Worm (Caenorhabditis elegans) whole organism, early embryonic: ENCODE measurements around the gene wdr-46.

Experiments used
- B0310.2 ChIP-seq: sonication (generic microtip); optimal IDR thresholded peaks from 2 replicates; lab custom pipeline; 2016; ENCODE audit warnings: mild to moderate bottlenecking, missing genetic modification characterization, missing compliant biosample characterization
- F13C5.2 ChIP-seq: sonication (generic microtip); optimal IDR thresholded peaks from 2 replicates; lab custom pipeline; 2017; ENCODE audit warnings: mild to moderate bottlenecking, missing genetic modification characterization, inconsistent platforms, missing compliant biosample characterization
- aly-1 ChIP-seq: sonication (generic microtip); optimal IDR thresholded peaks from 2 replicates; lab custom pipeline; 2016; ENCODE audit warnings: missing genetic modification characterization, missing compliant biosample characterization
- ama-1 ChIP-seq: fragments of 150-350 bp; optimal IDR thresholded peaks from 2 replicates; lab custom pipeline; 2014
- ceh-13 ChIP-seq: fragments of 200-800 bp; sonication (Bioruptor generic); optimal IDR thresholded peaks from 2 replicates; lab custom pipeline; 2018; ENCODE audit warnings: mild to moderate bottlenecking, missing genetic modification characterization, missing compliant biosample characterization
- ceh-36 ChIP-seq: sonication (generic microtip); optimal IDR thresholded peaks from 2 replicates; lab custom pipeline; 2016; ENCODE audit warnings: missing genetic modification characterization, inconsistent platforms, missing compliant biosample characterization
- ets-7 ChIP-seq: sonication (generic microtip); optimal IDR thresholded peaks from 2 replicates; lab custom pipeline; 2016; ENCODE audit warnings: missing genotype, missing genetic modification characterization, missing compliant biosample characterization
- flt-1 ChIP-seq: fragments of 200-800 bp; sonication (Bioruptor generic); IDR thresholded peaks from 2 replicates; pipeline ENCODE4 v1.3.6; 2022; ENCODE audit warnings: missing genetic modification characterization, missing compliant biosample characterization
- hmbx-1 ChIP-seq: sonication (generic microtip); optimal IDR thresholded peaks from 2 replicates; lab custom pipeline; 2016; ENCODE audit warnings: mild to moderate bottlenecking, missing genetic modification characterization, missing compliant biosample characterization
- hmg-4 ChIP-seq: fragments of 200-800 bp; sonication (Bioruptor generic); optimal IDR thresholded peaks from 2 replicates; lab custom pipeline; 2018; ENCODE audit warnings: mild to moderate bottlenecking, missing genetic modification characterization, missing compliant biosample characterization
- hnd-1 ChIP-seq: sonication (generic microtip); optimal IDR thresholded peaks from 2 replicates; lab custom pipeline; 2016; ENCODE audit warnings: missing genetic modification characterization, missing compliant biosample characterization
- pes-1 ChIP-seq: fragments of 200-800 bp; sonication (Bioruptor generic); IDR thresholded peaks from 2 replicates; pipeline ENCODE4 v1.3.6; 2022; ENCODE audit warnings: missing genetic modification reagents, missing genetic modification characterization, missing compliant biosample characterization
- scrt-1 ChIP-seq: fragments of 200-800 bp; sonication (Bioruptor generic); IDR thresholded peaks from 2 replicates; pipeline ENCODE4 v1.3.6; 2022; ENCODE audit warnings: missing genetic modification characterization, missing compliant biosample characterization
- sea-1 ChIP-seq: fragments of 200-800 bp; sonication (Bioruptor generic); conservative IDR thresholded peaks from 2 replicates; pipeline ENCODE4 v1.3.6; 2022; ENCODE audit warnings: missing genetic modification characterization, missing compliant biosample characterization
- tbx-11 ChIP-seq: fragments of 200-800 bp; sonication (Bioruptor generic); IDR thresholded peaks from 2 replicates; pipeline ENCODE4 v1.3.6; 2022; ENCODE audit warnings: missing genetic modification characterization, missing compliant biosample characterization
- tbx-37 ChIP-seq: fragments of 200-800 bp; sonication (Bioruptor generic); conservative IDR thresholded peaks from 2 replicates; pipeline ENCODE4 v1.3.6; 2022; ENCODE audit warnings: missing genetic modification reagents, missing genetic modification characterization, missing compliant biosample characterization
- tra-4 ChIP-seq: sonication (generic microtip); optimal IDR thresholded peaks from 2 replicates; lab custom pipeline; 2017; ENCODE audit warnings: missing genetic modification characterization, missing compliant biosample characterization

The wdr-46 gene

DNA sequence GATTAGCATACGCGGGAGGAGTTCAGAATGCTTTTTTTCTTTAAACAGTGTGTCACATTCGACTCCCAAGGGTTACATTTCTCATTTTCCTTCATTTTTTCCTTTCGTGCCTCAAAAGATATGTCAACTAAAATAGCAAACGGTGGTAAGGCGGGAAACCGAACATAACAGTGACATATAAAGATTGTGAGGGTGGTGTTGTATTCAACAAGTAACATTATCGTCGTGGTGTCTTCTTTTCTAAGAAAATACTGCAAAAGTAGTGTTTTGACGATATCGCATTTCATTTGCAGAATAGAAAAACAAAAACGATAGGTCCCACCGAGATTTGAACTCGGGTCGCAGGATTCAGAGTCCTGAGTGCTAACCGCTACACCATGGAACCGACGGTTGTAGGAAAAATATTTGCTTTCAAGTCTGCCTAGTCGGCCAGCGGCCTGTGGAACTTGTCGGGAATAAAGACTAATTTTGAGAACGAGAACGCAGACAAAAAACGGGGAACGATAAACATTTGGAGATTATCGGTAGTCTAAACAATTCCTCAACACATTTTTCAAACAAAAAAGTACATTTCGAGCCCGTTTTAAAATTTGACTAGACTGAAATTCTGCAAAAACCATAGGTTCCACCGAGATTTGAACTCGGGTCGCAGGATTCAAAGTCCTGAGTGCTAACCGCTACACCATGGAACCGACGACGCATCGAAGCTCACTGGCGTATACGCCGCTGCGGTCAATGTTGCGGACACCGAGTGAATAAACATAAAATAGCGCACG, 44.8 kb downstream of the wdr-46 start:
- TF ChIP-seq hmg-4 (GFP tag; lab: Kevin White, UChicago) = peak; percentile 31
- TF ChIP-seq B0310.2 = no peak
- TF ChIP-seq ama-1 (lab: Kevin White, UChicago) = no peak
- no peak for TF ChIP-seq hnd-1 (tag; lab: Kevin White, UChicago)
- TF ChIP-seq F13C5.2 (tag; lab: Kevin White, UChicago) = no peak
- no peak for TF ChIP-seq ets-7
- 0 out of 2 replicates have a peak, but pooled peaks have one; percentile 45 for TF ChIP-seq tbx-11
- TF ChIP-seq ceh-36 (tag; lab: Kevin White, UChicago) = peak; percentile 29
- TF ChIP-seq scrt-1 (GFP tag; lab: Robert Waterston, UW) = 0 out of 2 replicates have a peak, but pooled peaks have one; percentile 35
- no peak for TF ChIP-seq tra-4 (tag; lab: Kevin White, UChicago)
- TF ChIP-seq ceh-13 (GFP tag; lab: Kevin White, UChicago) = no peak
- no peak for TF ChIP-seq aly-1
- peak; percentile 58; the same call in 1 of the 2 replicates for TF ChIP-seq pes-1
- TF ChIP-seq tbx-37 (GFP tag; lab: Robert Waterston, UW) = peak; percentile 57
- no peak for TF ChIP-seq hmbx-1 (tag; lab: Kevin White, UChicago)
- TF ChIP-seq flt-1 (GFP tag; lab: Robert Waterston, UW) = peak; percentile 46; the same call in 1 of the 2 replicates
- TF ChIP-seq sea-1 (GFP tag; lab: Robert Waterston, UW) = peak; percentile 60; the same call in 1 of the 2 replicates

DNA sequence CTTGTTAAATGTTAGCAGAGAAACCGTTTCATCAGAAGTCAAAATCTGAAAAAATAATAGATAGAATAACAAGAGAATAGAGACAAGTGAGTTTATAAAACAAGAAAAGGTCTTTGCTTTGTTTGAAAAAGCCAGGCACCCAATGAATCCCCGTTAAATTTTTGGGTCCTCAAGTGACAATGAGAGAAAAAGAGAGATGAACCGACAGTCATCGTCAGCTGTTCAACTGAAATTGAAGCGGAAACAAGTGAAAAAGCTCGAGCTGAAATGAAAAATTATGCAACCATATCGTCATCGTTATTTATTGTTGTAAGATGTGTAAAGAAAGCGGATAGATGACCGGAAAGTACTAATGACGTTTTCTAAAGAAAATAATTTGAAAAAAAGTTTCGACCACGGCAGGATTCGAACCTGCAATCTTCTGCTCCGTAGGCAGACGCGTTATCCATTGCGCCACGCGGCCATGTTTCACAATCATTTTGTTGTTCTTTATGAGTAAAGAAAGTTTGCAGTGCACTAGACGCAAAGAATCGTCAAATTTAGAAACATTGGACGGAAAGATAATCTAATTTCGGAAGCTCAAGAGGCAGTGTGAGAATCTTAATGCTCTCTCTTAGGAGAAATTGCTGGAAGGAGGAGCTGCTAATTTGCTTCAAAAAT, 45.6 kb downstream of the wdr-46 start, which contains the start of gene F08G5.3:
Gene F08G5.3 (minus strand): TSS at position 51 of the 660 bp plus-strand sequence.
- TF ChIP-seq ama-1 (lab: Kevin White, UChicago) (no peak), ceh-36 (tag; lab: Kevin White, UChicago) (no peak), tbx-37 (GFP tag; lab: Robert Waterston, UW) (0 out of 2 replicates have a peak, but pooled peaks have one; percentile 15), hnd-1 (tag; lab: Kevin White, UChicago) (no peak), tra-4 (tag; lab: Kevin White, UChicago) (no peak), F13C5.2 (tag; lab: Kevin White, UChicago) (peak; percentile 0), sea-1 (GFP tag; lab: Robert Waterston, UW) (0 out of 2 replicates have a peak, but pooled peaks have one; percentile 9), scrt-1 (GFP tag; lab: Robert Waterston, UW) (peak; percentile 57; the same call in 1 of the 2 replicates), aly-1 (no peak), ceh-13 (GFP tag; lab: Kevin White, UChicago) (no peak), pes-1 (peak; percentile 77), ets-7 (no peak), hmbx-1 (tag; lab: Kevin White, UChicago) (no peak), tbx-11 (no peak), flt-1 (GFP tag; lab: Robert Waterston, UW) (peak; percentile 43; the same call in 1 of the 2 replicates), hmg-4 (GFP tag; lab: Kevin White, UChicago) (no peak), B0310.2 (no peak)

ce11 chrIV:12419291-12419690, 47.2 kb downstream of the wdr-46 start:
- no peak for TF ChIP-seq pes-1
- no peak for TF ChIP-seq sea-1 (GFP tag; lab: Robert Waterston, UW)

DNA sequence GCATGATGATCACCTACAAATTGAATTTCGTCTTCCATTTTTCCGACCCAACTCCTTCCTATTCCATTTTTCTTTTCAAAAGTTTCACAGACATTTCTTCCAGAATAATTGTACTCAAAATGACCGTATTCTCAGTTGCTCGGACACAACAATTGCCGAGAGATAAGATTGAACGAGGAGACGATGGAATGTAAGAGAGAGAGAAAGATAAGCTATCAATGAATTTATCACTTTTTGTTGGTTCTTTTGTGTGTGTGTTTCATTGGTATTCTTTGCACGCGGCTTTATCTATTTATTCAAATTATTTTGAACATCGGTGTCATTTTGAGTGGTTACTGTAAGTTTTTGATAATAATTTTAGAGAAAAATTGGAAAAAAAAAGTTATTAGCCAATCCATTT, 48.4 kb downstream of the wdr-46 start, which contains the start of gene ugt-65:
Gene ugt-65 (plus strand): TSS at position 229 of the 400 bp plus-strand sequence.
- TF ChIP-seq pes-1 (no peak), tra-4 (tag; lab: Kevin White, UChicago) (no peak), tbx-37 (GFP tag; lab: Robert Waterston, UW) (no peak), scrt-1 (GFP tag; lab: Robert Waterston, UW) (no peak)
